Worm (Caenorhabditis elegans) whole organism, young adult: Measurements from ENCODE around the gene K10H10.7.

Experiments
- athp-1 ChIP-seq: sonication (generic microtip); optimal IDR thresholded peaks from 2 replicates; lab custom pipeline; 2017; ENCODE audit warnings: mild to moderate bottlenecking, missing genetic modification characterization, missing compliant biosample characterization
- tbp1 ChIP-seq: fragments of 200-800 bp; sonication (Bioruptor generic); optimal IDR thresholded peaks from 2 replicates; lab custom pipeline; 2018; ENCODE audit warnings: mild to moderate bottlenecking, missing genetic modification characterization, missing compliant biosample characterization
- tbx-9 ChIP-seq: sonication (generic microtip); optimal IDR thresholded peaks from 2 replicates; lab custom pipeline; 2016; ENCODE audit warnings: borderline replicate concordance, missing genetic modification characterization, inconsistent platforms, missing compliant biosample characterization
- xnd-1 ChIP-seq: sonication (generic microtip); optimal IDR thresholded peaks from 2 replicates; lab custom pipeline; 2016; ENCODE audit warnings: missing genotype, missing genetic modification reagents, missing genetic modification characterization, missing compliant biosample characterization

DNA sequence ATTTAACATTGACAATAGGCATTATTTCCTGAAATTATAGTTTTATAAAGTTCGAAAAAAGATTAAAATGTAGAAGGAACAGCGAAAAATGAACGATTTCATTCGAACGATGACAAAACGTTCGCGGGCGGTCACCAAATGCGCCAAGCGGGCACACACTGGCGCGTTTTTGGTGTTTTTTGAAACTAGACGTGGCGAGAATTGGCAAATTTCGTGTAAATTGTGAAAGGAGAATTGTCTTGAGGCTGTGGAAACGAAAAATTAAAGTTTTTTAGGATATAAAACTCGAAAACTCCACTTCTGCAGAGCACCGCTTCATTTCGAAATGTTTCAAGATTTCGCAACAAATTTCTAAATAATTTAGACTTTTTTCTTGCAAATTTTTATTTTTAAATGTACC, 18.8 kb downstream of the K10H10.7 start, which contains the start of gene usp-14:
- TF ChIP-seq xnd-1 (tag; lab: Kevin White, UChicago) (peak; percentile 4), tbp1 (GFP tag; lab: Kevin White, UChicago) (peak; percentile 49), tbx-9 (tag; lab: Kevin White, UChicago) (no peak), athp-1 (tag; lab: Kevin White, UChicago) (no peak)
